Worm (Caenorhabditis elegans) whole organism, late embryonic: ENCODE results near the gene lec-11.

Experiments
- ceh-45 ChIP-seq: fragments of 200-800 bp; sonication (Bioruptor generic); IDR thresholded peaks from 2 replicates; pipeline ENCODE4 v1.3.6; 2022; ENCODE audit warnings: missing genetic modification reagents, missing genetic modification characterization, missing compliant biosample characterization
- ceh-9 ChIP-seq: sonication (generic microtip); optimal IDR thresholded peaks from 2 replicates; lab custom pipeline; 2016; ENCODE audit warnings: mild to moderate bottlenecking, missing genetic modification characterization, inconsistent platforms, missing compliant biosample characterization

DNA sequence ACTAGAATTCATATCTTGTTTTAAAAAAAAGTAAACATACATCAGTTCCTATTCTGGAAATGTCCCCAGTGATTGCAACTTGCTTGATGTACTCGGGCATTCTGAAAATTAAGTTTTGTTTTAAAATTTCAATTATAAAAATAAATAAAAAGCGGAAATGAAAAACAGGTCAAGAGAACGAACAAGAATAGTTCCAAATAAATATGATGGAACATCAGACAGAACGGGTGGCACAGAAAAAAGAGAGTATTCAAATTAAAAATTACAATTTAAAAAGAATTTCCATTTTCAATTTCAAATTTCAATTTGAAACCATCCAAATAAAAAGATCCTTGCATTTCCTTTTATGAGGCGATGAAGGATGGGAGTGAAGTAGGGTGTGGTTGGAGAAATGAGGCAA, 31.3 kb upstream of the lec-11 start, which contains the start of gene C01B10.3:
- TF ChIP-seq ceh-9 (tag; lab: Kevin White, UChicago) (no peak), ceh-45 (no peak)
